Worm (Caenorhabditis elegans) whole organism, L3 larva: ENCODE measurements around the gene pqn-89.

ENCODE experiments used
- R02D3.7 ChIP-seq: fragments of 150-350 bp; optimal IDR thresholded peaks from 2 replicates; lab custom pipeline; 2014; ENCODE audit warnings: missing biosample characterization, missing genetic modification characterization
- ZK546.5 ChIP-seq: sonication (generic microtip); optimal IDR thresholded peaks from 2 replicates; lab custom pipeline; 2017; ENCODE audit warnings: missing biosample characterization, missing genetic modification characterization
- aly-2 ChIP-seq: fragments of 150-350 bp; optimal IDR thresholded peaks from 2 replicates; lab custom pipeline; 2014; ENCODE audit warnings: missing biosample characterization, missing genetic modification characterization
- ama-1 ChIP-seq: fragments of 150-350 bp; optimal IDR thresholded peaks from 2 replicates; lab custom pipeline; 2018
- ceh-16 ChIP-seq: sonication (generic microtip); optimal IDR thresholded peaks from 2 replicates; lab custom pipeline; 2017; ENCODE audit warnings: missing biosample characterization, missing genetic modification characterization
- ceh-28 ChIP-seq: fragments of 150-350 bp; optimal IDR thresholded peaks from 2 replicates; lab custom pipeline; 2014; ENCODE audit warnings: missing biosample characterization, missing genetic modification reagents, missing genetic modification characterization
- ceh-82 ChIP-seq: fragments of 150-350 bp; optimal IDR thresholded peaks from 2 replicates; lab custom pipeline; 2014; ENCODE audit warnings: missing biosample characterization, missing genetic modification characterization
- ceh-9 ChIP-seq: sonication (generic microtip); optimal IDR thresholded peaks from 2 replicates; lab custom pipeline; 2018; ENCODE audit warnings: missing biosample characterization, missing genetic modification characterization
- daf-12 ChIP-seq: fragments of 150-350 bp; optimal IDR thresholded peaks from 2 replicates; lab custom pipeline; 2014; ENCODE audit warnings: missing biosample characterization, missing genetic modification reagents, missing genetic modification characterization
- egl-27 ChIP-seq: sonication (generic microtip); optimal IDR thresholded peaks from 4 replicates; lab custom pipeline; 2017; ENCODE audit warnings: missing biosample characterization, missing genetic modification reagents, missing genetic modification characterization
- egl-5 ChIP-seq: fragments of 150-350 bp; optimal IDR thresholded peaks from 2 replicates; lab custom pipeline; 2017; ENCODE audit warnings: missing biosample characterization, missing genetic modification reagents, missing genetic modification characterization, inconsistent platforms
- elt-1 ChIP-seq: fragments of 150-350 bp; optimal IDR thresholded peaks from 2 replicates; lab custom pipeline; 2014; ENCODE audit warnings: missing biosample characterization, missing genetic modification characterization
- elt-2 ChIP-seq: sonication (generic microtip); optimal IDR thresholded peaks from 2 replicates; lab custom pipeline; 2016; ENCODE audit warnings: missing genetic modification reagents, mild to moderate bottlenecking, missing genetic modification characterization, missing compliant biosample characterization
- elt-3 ChIP-seq, 3 experiments: fragments of 150-350 bp in 1 of 3; sonication (generic microtip) in 2 of 3; optimal IDR thresholded peaks; 2 replicates in 2 of 3; 4 replicates in 1 of 3; lab custom pipeline; 2014 to 2017; ENCODE audit warnings: missing biosample characterization in 3 of 3, missing genetic modification characterization in 3 of 3
- eor-1 ChIP-seq, 2 experiments: fragments of 150-350 bp; optimal IDR thresholded peaks; 2 replicates each; lab custom pipeline; 2014 to 2018; ENCODE audit warnings: missing biosample characterization in 2 of 2, missing genetic modification characterization in 2 of 2
- fkh-10 ChIP-seq: sonication (generic microtip); optimal IDR thresholded peaks from 2 replicates; lab custom pipeline; 2017; ENCODE audit warnings: missing biosample characterization, missing genetic modification reagents, missing genetic modification characterization
- fkh-2 ChIP-seq: fragments of 150-350 bp; optimal IDR thresholded peaks from 2 replicates; lab custom pipeline; 2014; ENCODE audit warnings: missing biosample characterization, missing genetic modification reagents, missing genetic modification characterization
- hmg-11 ChIP-seq: sonication (generic microtip); optimal IDR thresholded peaks from 2 replicates; lab custom pipeline; 2016; ENCODE audit warnings: missing genetic modification characterization, missing compliant biosample characterization
- jun-1 ChIP-seq: fragments of 150-350 bp; optimal IDR thresholded peaks from 2 replicates; lab custom pipeline; 2014; ENCODE audit warnings: missing biosample characterization, missing genetic modification reagents, missing genetic modification characterization
- lin-15B ChIP-seq: fragments of 150-350 bp; optimal IDR thresholded peaks from 2 replicates; lab custom pipeline; 2014; ENCODE audit warnings: missing biosample characterization, missing genetic modification characterization
- lin-39 ChIP-seq: fragments of 150-350 bp; optimal IDR thresholded peaks from 2 replicates; lab custom pipeline; 2018; ENCODE audit warnings: missing biosample characterization, missing genetic modification reagents, missing genetic modification characterization
- mdl-1 ChIP-seq: fragments of 150-350 bp; optimal IDR thresholded peaks from 2 replicates; lab custom pipeline; 2014; ENCODE audit warnings: missing biosample characterization, missing genetic modification characterization
- mml-1 ChIP-seq: fragments of 150-350 bp; sonication (generic microtip); optimal IDR thresholded peaks from 3 replicates; lab custom pipeline; 2014; ENCODE audit warnings: missing biosample characterization, missing genetic modification characterization
- nfya-1 ChIP-seq: sonication (generic microtip); optimal IDR thresholded peaks from 2 replicates; lab custom pipeline; 2017; ENCODE audit warnings: missing genetic modification characterization, mild to moderate bottlenecking, missing compliant biosample characterization, antibody characterized with exemption, moderate library complexity; ENCODE audit not compliant: insufficient read depth
- nhr-11 ChIP-seq: fragments of 150-350 bp; optimal IDR thresholded peaks from 2 replicates; lab custom pipeline; 2014; ENCODE audit warnings: missing biosample characterization, missing genetic modification characterization
- nhr-12 ChIP-seq: fragments of 150-350 bp; optimal IDR thresholded peaks from 2 replicates; lab custom pipeline; 2014; ENCODE audit warnings: missing biosample characterization, missing genetic modification characterization
- nhr-23 ChIP-seq: fragments of 150-350 bp; optimal IDR thresholded peaks from 2 replicates; lab custom pipeline; 2014; ENCODE audit warnings: missing biosample characterization, missing genetic modification reagents, missing genetic modification characterization
- nhr-237 ChIP-seq: fragments of 150-350 bp; optimal IDR thresholded peaks from 2 replicates; lab custom pipeline; 2014; ENCODE audit warnings: missing biosample characterization, missing genetic modification characterization
- nhr-25 ChIP-seq: sonication (generic microtip); optimal IDR thresholded peaks from 2 replicates; lab custom pipeline; 2017; ENCODE audit warnings: missing biosample characterization, missing genetic modification characterization
- nhr-28 ChIP-seq: fragments of 150-350 bp; optimal IDR thresholded peaks from 2 replicates; lab custom pipeline; 2014; ENCODE audit warnings: missing biosample characterization, missing genetic modification characterization
- nhr-43 ChIP-seq: sonication (generic microtip); optimal IDR thresholded peaks from 2 replicates; lab custom pipeline; 2016; ENCODE audit warnings: mild to moderate bottlenecking, missing genetic modification characterization, missing compliant biosample characterization; ENCODE audit not compliant: poor library complexity, severe bottlenecking
- nhr-67 ChIP-seq: fragments of 150-350 bp; optimal IDR thresholded peaks from 2 replicates; lab custom pipeline; 2014; ENCODE audit warnings: missing biosample characterization, missing genetic modification characterization
- nhr-76 ChIP-seq: fragments of 150-350 bp; sonication (generic microtip); optimal IDR thresholded peaks from 5 replicates; lab custom pipeline; 2014; ENCODE audit warnings: missing biosample characterization, missing genetic modification characterization
- nhr-77 ChIP-seq: fragments of 150-350 bp; optimal IDR thresholded peaks from 2 replicates; lab custom pipeline; 2014; ENCODE audit warnings: missing biosample characterization, missing genetic modification characterization
- pha-4 ChIP-seq: fragments of 150-350 bp; optimal IDR thresholded peaks from 2 replicates; lab custom pipeline; 2014; ENCODE audit warnings: missing biosample characterization, missing genetic modification reagents, missing genetic modification characterization
- pqm-1 ChIP-seq: fragments of 150-350 bp; optimal IDR thresholded peaks from 2 replicates; lab custom pipeline; 2017; ENCODE audit warnings: missing biosample characterization, missing genetic modification characterization, inconsistent platforms
- sea-2 ChIP-seq: fragments of 150-350 bp; sonication (generic microtip); optimal IDR thresholded peaks from 4 replicates; lab custom pipeline; 2014; ENCODE audit warnings: missing biosample characterization, missing genetic modification reagents, missing genetic modification characterization
- skn-1 ChIP-seq: fragments of 150-350 bp; optimal IDR thresholded peaks from 2 replicates; lab custom pipeline; 2014; ENCODE audit warnings: missing biosample characterization, missing genetic modification characterization
- snpc-4 ChIP-seq: fragments of 150-350 bp; optimal IDR thresholded peaks from 2 replicates; lab custom pipeline; 2014; ENCODE audit warnings: missing biosample characterization, missing genetic modification characterization
- tbx-2 ChIP-seq: sonication (generic microtip); optimal IDR thresholded peaks from 2 replicates; lab custom pipeline; 2016; ENCODE audit warnings: mild to moderate bottlenecking, missing genetic modification characterization, missing compliant biosample characterization
- unc-39 ChIP-seq: sonication (generic microtip); optimal IDR thresholded peaks from 4 replicates; lab custom pipeline; 2017; ENCODE audit warnings: missing biosample characterization, missing genetic modification characterization
- unc-62 ChIP-seq: fragments of 150-350 bp; sonication (generic microtip); optimal IDR thresholded peaks from 4 replicates; lab custom pipeline; 2014; ENCODE audit warnings: missing biosample characterization, missing genetic modification reagents, missing genetic modification characterization
- zag-1 ChIP-seq: fragments of 150-350 bp; optimal IDR thresholded peaks from 2 replicates; lab custom pipeline; 2014; ENCODE audit warnings: missing biosample characterization, missing genetic modification characterization
- ztf-11 ChIP-seq: fragments of 150-350 bp; optimal IDR thresholded peaks from 2 replicates; lab custom pipeline; 2014; ENCODE audit warnings: missing biosample characterization, missing genetic modification characterization
- ztf-4 ChIP-seq: fragments of 150-350 bp; optimal IDR thresholded peaks from 2 replicates; lab custom pipeline; 2014; ENCODE audit warnings: missing biosample characterization, missing genetic modification characterization

The pqn-89 gene

DNA sequence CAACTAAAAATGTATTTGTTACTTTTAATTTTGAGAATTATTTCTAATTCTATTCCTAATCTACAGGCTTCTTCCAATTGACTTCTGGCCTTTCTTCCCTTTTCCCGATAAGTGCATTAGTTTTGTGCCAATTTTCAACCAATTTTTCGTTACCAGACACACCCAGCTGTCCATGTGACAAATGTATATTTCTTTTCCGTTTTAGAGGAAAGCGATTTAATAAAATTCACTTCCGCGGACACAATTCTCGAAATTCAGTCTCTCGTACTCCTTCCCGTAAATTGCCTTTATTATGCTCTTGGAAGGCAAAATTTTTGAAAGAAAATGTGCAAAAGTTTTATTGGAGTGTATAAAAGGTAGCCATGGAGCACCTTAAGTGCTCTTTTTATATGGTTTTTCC is 36.4 kb downstream of the pqn-89 start:
- TF ChIP-seq ZK546.5 (tag; lab: Kevin White, UChicago) = no peak
- no peak for TF ChIP-seq elt-2 (tag; lab: Kevin White, UChicago)
- no peak for TF ChIP-seq mdl-1 (tag; lab: Kevin White, UChicago)
- no peak for TF ChIP-seq elt-3 (tag; optimal IDR thresholded peaks at IDR 0.05; lab: Kevin White, UChicago)
- TF ChIP-seq nhr-25 (tag; lab: Kevin White, UChicago) = no peak
- no peak for TF ChIP-seq aly-2 (tag; lab: Kevin White, UChicago)
- no peak for TF ChIP-seq nhr-28 (tag; lab: Kevin White, UChicago)
- TF ChIP-seq lin-39 (tag; lab: Kevin White, UChicago) = no peak
- no peak for TF ChIP-seq ama-1 (lab: Kevin White, UChicago)

DNA sequence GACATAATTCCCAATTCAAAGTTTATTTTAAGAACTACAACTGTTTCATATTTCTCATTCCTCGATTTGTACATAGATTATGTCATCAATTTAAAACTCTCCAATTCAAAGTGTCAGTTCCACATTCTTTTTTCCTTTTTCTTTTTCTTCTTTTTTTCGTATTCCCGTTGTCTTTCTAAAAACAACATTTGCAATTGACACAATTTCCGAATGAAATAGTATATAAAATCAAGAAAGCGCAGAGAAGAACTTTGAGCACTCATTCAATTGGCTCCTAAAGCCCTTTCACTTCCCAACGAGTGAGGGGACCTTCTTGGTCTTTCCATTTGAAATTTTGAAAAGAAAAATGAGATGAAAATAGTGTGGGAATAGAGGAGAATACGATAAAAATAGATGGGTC is 40.9 kb downstream of the pqn-89 start:
- TF ChIP-seq elt-3 (tag; optimal IDR thresholded peaks at IDR 0.05; lab: Kevin White, UChicago) (no peak), elt-1 (tag; lab: Kevin White, UChicago) (no peak), nhr-76 (tag; lab: Kevin White, UChicago) (no peak), lin-39 (tag; lab: Kevin White, UChicago) (no peak), R02D3.7 (tag; lab: Kevin White, UChicago) (no peak), egl-27 (tag; lab: Kevin White, UChicago) (no peak), nhr-43 (tag; lab: Kevin White, UChicago) (no peak), ZK546.5 (tag; lab: Kevin White, UChicago) (no peak), ceh-9 (tag; lab: Kevin White, UChicago) (no peak), unc-62 (GFP tag; lab: Kevin White, UChicago) (no peak), ztf-4 (tag; lab: Kevin White, UChicago) (no peak), nfya-1 (tag; lab: Kevin White, UChicago) (no peak), mdl-1 (tag; lab: Kevin White, UChicago) (no peak), sea-2 (no peak), nhr-28 (tag; lab: Kevin White, UChicago) (no peak), ceh-28 (tag; lab: Kevin White, UChicago) (no peak)
- TF ChIP-seq, all 47 proteins: peak for 0

DNA sequence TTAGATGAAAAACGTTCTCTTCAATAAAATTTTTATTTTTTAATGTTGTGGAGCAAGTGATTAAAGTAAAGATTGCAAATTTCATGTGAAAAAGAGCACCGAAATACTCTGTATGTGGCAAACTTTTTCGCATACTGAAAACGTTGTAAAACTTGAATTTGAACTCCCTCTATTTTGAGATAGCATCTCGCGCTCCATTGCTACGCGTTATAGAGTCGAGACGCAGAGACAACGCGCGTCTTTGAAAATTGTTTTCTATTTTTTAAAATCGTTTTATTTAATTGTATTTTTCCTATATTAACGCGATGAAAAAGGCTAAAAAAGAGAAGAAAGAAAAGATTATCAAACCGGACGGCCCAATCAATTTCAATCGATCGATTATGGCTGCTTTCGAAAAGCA is 42.1 kb downstream of the pqn-89 start, which contains the start of gene fan-1:
TSS of gene fan-1 (plus strand) at position 78 of the 400 bp plus-strand sequence.
- peak; percentile 84 for TF ChIP-seq nfya-1 (tag; lab: Kevin White, UChicago)
- no peak for TF ChIP-seq unc-39 (tag; lab: Kevin White, UChicago)
- TF ChIP-seq nhr-23 (tag; lab: Kevin White, UChicago) = peak; percentile 71
- TF ChIP-seq snpc-4 = peak; percentile 55
- TF ChIP-seq zag-1 = no peak
- TF ChIP-seq ceh-9 (tag; lab: Kevin White, UChicago) = no peak
- TF ChIP-seq R02D3.7 (tag; lab: Kevin White, UChicago) = peak; percentile 49
- TF ChIP-seq ceh-16 (tag; lab: Kevin White, UChicago) = no peak
- TF ChIP-seq nhr-11 (tag; lab: Kevin White, UChicago) = no peak
- TF ChIP-seq ceh-28 (tag; lab: Kevin White, UChicago) = peak; percentile 18
- no peak for TF ChIP-seq mml-1
- no peak for TF ChIP-seq egl-27 (tag; lab: Kevin White, UChicago)
- no peak for TF ChIP-seq nhr-77 (tag; lab: Kevin White, UChicago)
- no peak for TF ChIP-seq elt-1 (tag; lab: Kevin White, UChicago)
- no peak for TF ChIP-seq aly-2 (tag; lab: Kevin White, UChicago)
- TF ChIP-seq tbx-2 = no peak
- no peak for TF ChIP-seq eor-1 (tag; optimal IDR thresholded peaks at IDR 0.05; lab: Kevin White, UChicago)
- TF ChIP-seq ama-1 (lab: Kevin White, UChicago) = no peak
- peak; percentile 63 for TF ChIP-seq lin-15B (tag; lab: Kevin White, UChicago)
- TF ChIP-seq lin-39 (tag; lab: Kevin White, UChicago) = peak; percentile 32
- TF ChIP-seq hmg-11 (tag; lab: Kevin White, UChicago) = peak; percentile 15
- TF ChIP-seq elt-2 (tag; lab: Kevin White, UChicago) = no peak
- TF ChIP-seq nhr-25 (tag; lab: Kevin White, UChicago) = peak; percentile 12
- TF ChIP-seq sea-2 = no peak
- no peak for TF ChIP-seq pqm-1 (tag; lab: Kevin White, UChicago)
- TF ChIP-seq mdl-1 (tag; lab: Kevin White, UChicago) = no peak
- no peak for TF ChIP-seq nhr-67 (tag; lab: Kevin White, UChicago)
- TF ChIP-seq elt-3 (tag; optimal IDR thresholded peaks at IDR 0.05; lab: Kevin White, UChicago) = no peak
- TF ChIP-seq nhr-28 (tag; lab: Kevin White, UChicago) = no peak
- TF ChIP-seq unc-62 (GFP tag; lab: Kevin White, UChicago) = no peak
- TF ChIP-seq fkh-10 (GFP tag; lab: Kevin White, UChicago) = no peak
- peak; percentile 85 for TF ChIP-seq pha-4 (tag; lab: Kevin White, UChicago)
- no peak for TF ChIP-seq ceh-82
- TF ChIP-seq ztf-4 (tag; lab: Kevin White, UChicago) = no peak
- TF ChIP-seq skn-1 (tag; lab: Kevin White, UChicago) = peak; percentile 58
- TF ChIP-seq nhr-12 (tag; lab: Kevin White, UChicago) = no peak
- TF ChIP-seq jun-1 = no peak
- TF ChIP-seq nhr-43 (tag; lab: Kevin White, UChicago) = peak; percentile 17
- TF ChIP-seq fkh-2 (tag; lab: Kevin White, UChicago) = no peak
- TF ChIP-seq daf-12 (tag; lab: Kevin White, UChicago) = no peak
- no peak for TF ChIP-seq ztf-11 (tag; lab: Kevin White, UChicago)
- no peak for TF ChIP-seq egl-5 (tag; lab: Kevin White, UChicago)
- no peak for TF ChIP-seq nhr-237 (tag; lab: Kevin White, UChicago)
- no peak for TF ChIP-seq ZK546.5 (tag; lab: Kevin White, UChicago)
- TF ChIP-seq nhr-76 (tag; lab: Kevin White, UChicago) = no peak
